Fruit fly (Drosophila melanogaster) S2 (cell line): ENCODE measurements around the gene CG10035.

Source experiments
- CG8478 ChIP-seq: fragments of >200 bp; optimal IDR thresholded peaks from 2 replicates; lab custom pipeline; 2018
- CTCF ChIP-seq, 2 experiments: fragments of >200 bp; optimal IDR thresholded peaks; 2 replicates each; lab custom pipeline; 2018

DNA sequence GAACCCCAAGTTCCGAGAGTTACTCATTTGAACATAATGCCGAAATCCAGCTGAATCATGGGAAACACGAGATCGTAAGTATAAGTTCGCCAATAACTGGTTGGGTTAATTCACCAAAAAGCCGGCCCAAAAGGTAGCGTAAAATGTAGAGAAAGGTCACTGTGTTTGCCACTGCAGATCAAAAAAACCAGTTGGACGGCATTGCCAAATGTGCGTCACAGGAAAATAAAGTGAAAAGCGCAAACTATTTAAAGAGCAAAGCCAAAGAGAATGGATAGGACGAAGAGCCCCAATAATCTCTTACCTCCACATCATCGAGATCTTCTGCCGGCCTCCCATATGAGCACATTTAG, 11.9 kb downstream of the CG10035 start:
- TF ChIP-seq CG8478 (no peak), CTCF (optimal IDR thresholded peaks at IDR 0.05; lab: Kevin White, UChicago) (no peak)
